Fruit fly (Drosophila melanogaster) whole organism, embryonic: ENCODE results near the gene CG12115.
A peak's percentile ranks its signal among the peaks of the same experiment; 100 is the strongest.

Experiments
- ATbp ChIP-seq: fragments of 200-800 bp; sonication (Bioruptor generic); optimal IDR thresholded peaks from 2 replicates; lab custom pipeline; 2017; ENCODE audit warnings: missing biosample characterization, mild to moderate bottlenecking, missing genetic modification characterization, missing genetic modification reagents
- Adf1 ChIP-seq: fragments of 200-800 bp; sonication (Bioruptor generic); IDR thresholded peaks from 2 replicates; pipeline ENCODE4 v1.3.6; 2022; ENCODE audit warnings: missing biosample characterization, missing genetic modification characterization
- Aef1 ChIP-seq: fragments of 200-800 bp; sonication (Bioruptor generic); IDR thresholded peaks from 3 replicates; pipeline ENCODE4 v1.3.6; 2022; ENCODE audit warnings: missing biosample characterization, missing genetic modification characterization
- Asciz ChIP-seq: fragments of 200-800 bp; sonication (Bioruptor generic); optimal IDR thresholded peaks from 2 replicates; lab custom pipeline; 2017; ENCODE audit warnings: missing biosample characterization, mild to moderate bottlenecking, missing genetic modification characterization, missing genetic modification reagents
- CG10267 ChIP-seq: fragments of 200-800 bp; sonication (Bioruptor generic); optimal IDR thresholded peaks from 2 replicates; lab custom pipeline; 2018; ENCODE audit warnings: missing biosample characterization, mild to moderate bottlenecking, missing genetic modification characterization, moderate library complexity
- CG10274 ChIP-seq: fragments of 200-800 bp; sonication (Bioruptor generic); optimal IDR thresholded peaks from 3 replicates; lab custom pipeline; 2017; ENCODE audit warnings: missing biosample characterization, mild to moderate bottlenecking, missing genetic modification characterization
- CG10959 ChIP-seq: fragments of 200-800 bp; sonication (Bioruptor generic); IDR thresholded peaks from 2 replicates; pipeline ENCODE4 v1.3.6; 2022; ENCODE audit warnings: missing biosample characterization, missing genetic modification characterization
- CG12769 ChIP-seq: fragments of 200-800 bp; sonication (Bioruptor generic); optimal IDR thresholded peaks from 2 replicates; lab custom pipeline; 2019; ENCODE audit warnings: missing biosample characterization, mild to moderate bottlenecking, missing genetic modification characterization, moderate library complexity
- CG15269 ChIP-seq: fragments of 200-800 bp; sonication (Bioruptor generic); optimal IDR thresholded peaks from 2 replicates; lab custom pipeline; 2018; ENCODE audit warnings: missing biosample characterization, mild to moderate bottlenecking, missing genetic modification characterization, moderate library complexity
- CG15696 ChIP-seq: fragments of 200-800 bp; sonication (Bioruptor generic); optimal IDR thresholded peaks from 2 replicates; lab custom pipeline; 2019; ENCODE audit warnings: missing biosample characterization, mild to moderate bottlenecking, missing genetic modification characterization, moderate library complexity
- CG1603 ChIP-seq: fragments of 200-800 bp; sonication (Bioruptor generic); optimal IDR thresholded peaks from 2 replicates; lab custom pipeline; 2019; ENCODE audit warnings: missing biosample characterization, mild to moderate bottlenecking, missing genetic modification characterization, moderate library complexity
- CG16863 ChIP-seq: fragments of 200-800 bp; sonication (Bioruptor generic); optimal IDR thresholded peaks from 3 replicates; lab custom pipeline; 2016; ENCODE audit warnings: missing biosample characterization, missing genetic modification characterization
- CG1832 ChIP-seq: fragments of 200-800 bp; sonication (Bioruptor generic); optimal IDR thresholded peaks from 2 replicates; lab custom pipeline; 2017; ENCODE audit warnings: missing biosample characterization, mild to moderate bottlenecking, missing genetic modification characterization, inconsistent platforms
- CG2875 ChIP-seq: fragments of 200-800 bp; sonication (Bioruptor generic); optimal IDR thresholded peaks from 2 replicates; lab custom pipeline; 2017; ENCODE audit warnings: missing biosample characterization, mild to moderate bottlenecking, missing genetic modification characterization, missing genetic modification reagents
- CG2889 ChIP-seq: fragments of 200-800 bp; sonication (Bioruptor generic); IDR thresholded peaks from 3 replicates; pipeline ENCODE4 v1.3.6; 2022; ENCODE audit warnings: missing biosample characterization, missing genetic modification characterization
- CG31224 ChIP-seq: fragments of 200-800 bp; sonication (Bioruptor generic); IDR thresholded peaks from 2 replicates; pipeline ENCODE4 v1.3.6; 2022; ENCODE audit warnings: missing biosample characterization, missing genetic modification characterization
- CG32767 ChIP-seq: fragments of 200-800 bp; sonication (Bioruptor generic); IDR thresholded peaks from 2 replicates; pipeline ENCODE4 v1.3.6; 2022; ENCODE audit warnings: missing biosample characterization, missing genetic modification characterization
- CG34224 ChIP-seq: fragments of 200-800 bp; sonication (Bioruptor generic); IDR thresholded peaks from 3 replicates; pipeline ENCODE4 v1.3.6; 2022; ENCODE audit warnings: missing biosample characterization, missing genetic modification characterization; ENCODE audit not compliant: partially characterized antibody
- CG34376 ChIP-seq: fragments of 200-800 bp; sonication (Bioruptor generic); optimal IDR thresholded peaks from 2 replicates; lab custom pipeline; 2018; ENCODE audit warnings: missing biosample characterization, mild to moderate bottlenecking, missing genetic modification characterization
- CG3847 ChIP-seq: fragments of 200-800 bp; sonication (Bioruptor generic); IDR thresholded peaks from 2 replicates; pipeline ENCODE4 v1.3.6; 2022; ENCODE audit warnings: missing biosample characterization, missing genetic modification characterization
- CG6683 ChIP-seq: fragments of 200-800 bp; sonication (Bioruptor generic); optimal IDR thresholded peaks from 2 replicates; lab custom pipeline; 2017; ENCODE audit warnings: missing biosample characterization, mild to moderate bottlenecking, missing genetic modification characterization, missing genetic modification reagents
- CG6791 ChIP-seq: fragments of 200-800 bp; sonication (Bioruptor generic); IDR thresholded peaks from 3 replicates; pipeline ENCODE4 v1.3.6; 2022; ENCODE audit warnings: missing biosample characterization, missing genetic modification characterization; ENCODE audit not compliant: partially characterized antibody
- CG7372 ChIP-seq: fragments of 200-800 bp; sonication (Bioruptor generic); IDR thresholded peaks from 2 replicates; pipeline ENCODE4 v1.3.6; 2022; ENCODE audit warnings: missing biosample characterization, missing genetic modification characterization
- CG8944 ChIP-seq: fragments of 200-800 bp; sonication (Bioruptor generic); optimal IDR thresholded peaks from 3 replicates; lab custom pipeline; 2016; ENCODE audit warnings: missing biosample characterization, missing genetic modification characterization
- CG9437 ChIP-seq: fragments of 200-800 bp; sonication (Bioruptor generic); optimal IDR thresholded peaks from 2 replicates; lab custom pipeline; 2018; ENCODE audit warnings: missing biosample characterization, mild to moderate bottlenecking, missing genetic modification characterization
- D19B ChIP-seq: fragments of 200-800 bp; sonication (Bioruptor generic); optimal IDR thresholded peaks from 2 replicates; lab custom pipeline; 2017; ENCODE audit warnings: missing biosample characterization, mild to moderate bottlenecking, missing genetic modification characterization
- Dfd ChIP-seq, 2 experiments: fragments of >200 bp; optimal IDR thresholded peaks; 2 replicates each; lab custom pipeline; 2017; ENCODE audit warnings: missing biosample characterization in 2 of 2, missing genetic modification characterization in 2 of 2
- Dip3 ChIP-seq: fragments of 200-800 bp; sonication (Bioruptor generic); optimal IDR thresholded peaks from 3 replicates; lab custom pipeline; 2016; ENCODE audit warnings: missing biosample characterization, missing genetic modification characterization
- Dll ChIP-seq: fragments of 200-800 bp; sonication (Bioruptor generic); IDR thresholded peaks from 4 replicates; pipeline ENCODE4 v1.3.6; 2022; ENCODE audit warnings: missing biosample characterization, missing genetic modification characterization; ENCODE audit not compliant: partially characterized antibody
- Doc2 ChIP-seq: fragments of 200-800 bp; sonication (Bioruptor generic); IDR thresholded peaks from 2 replicates; pipeline ENCODE4 v1.3.6; 2022; ENCODE audit warnings: missing biosample characterization, missing genetic modification characterization
- H2.0 ChIP-seq: fragments of 200-800 bp; sonication (Bioruptor generic); IDR thresholded peaks from 2 replicates; pipeline ENCODE4 v1.3.6; 2022; ENCODE audit warnings: missing biosample characterization, missing genetic modification characterization
- Hmr ChIP-seq: fragments of 200-800 bp; sonication (Bioruptor generic); optimal IDR thresholded peaks from 3 replicates; lab custom pipeline; 2017; ENCODE audit warnings: mild to moderate bottlenecking, missing biosample characterization, missing genetic modification reagents, missing genetic modification characterization
- Lim3 ChIP-seq: fragments of 200-800 bp; sonication (Bioruptor generic); IDR thresholded peaks from 2 replicates; pipeline ENCODE4 v1.3.6; 2022; ENCODE audit warnings: missing biosample characterization, missing genetic modification characterization
- ab ChIP-seq: fragments of 200-800 bp; sonication (Bioruptor generic); optimal IDR thresholded peaks from 2 replicates; lab custom pipeline; 2016; ENCODE audit warnings: missing biosample characterization, missing genetic modification characterization
- ac ChIP-seq: fragments of 200-800 bp; sonication (Bioruptor generic); optimal IDR thresholded peaks from 3 replicates; lab custom pipeline; 2017; ENCODE audit warnings: missing biosample characterization, mild to moderate bottlenecking, missing genetic modification characterization
- bab2 ChIP-seq: fragments of 200-800 bp; sonication (Bioruptor generic); optimal IDR thresholded peaks from 2 replicates; lab custom pipeline; 2016; ENCODE audit warnings: missing biosample characterization, missing genetic modification characterization
- bigmax ChIP-seq: fragments of 200-800 bp; sonication (Bioruptor generic); optimal IDR thresholded peaks from 2 replicates; lab custom pipeline; 2018; ENCODE audit warnings: missing biosample characterization, mild to moderate bottlenecking, missing genetic modification characterization
- corto ChIP-seq: fragments of 200-800 bp; sonication (Bioruptor generic); optimal IDR thresholded peaks from 2 replicates; lab custom pipeline; 2016; ENCODE audit warnings: missing biosample characterization, mild to moderate bottlenecking, missing genetic modification characterization, moderate library complexity
- crol ChIP-seq: fragments of 200-800 bp; sonication (Bioruptor generic); IDR thresholded peaks from 2 replicates; pipeline ENCODE4 v1.3.6; 2022; ENCODE audit warnings: missing biosample characterization, missing genetic modification characterization
- cwo ChIP-seq: fragments of 200-800 bp; sonication (Bioruptor generic); optimal IDR thresholded peaks from 3 replicates; lab custom pipeline; 2017; ENCODE audit warnings: missing biosample characterization, missing genetic modification characterization, mild to moderate bottlenecking, moderate library complexity, missing genetic modification reagents
- dan ChIP-seq: fragments of 200-800 bp; sonication (Bioruptor generic); IDR thresholded peaks from 2 replicates; pipeline ENCODE4 v1.3.6; 2022; ENCODE audit warnings: missing biosample characterization, missing genetic modification characterization
- dati ChIP-seq: fragments of 200-800 bp; sonication (Bioruptor generic); IDR thresholded peaks from 2 replicates; pipeline ENCODE4 v1.3.6; 2022; ENCODE audit warnings: missing biosample characterization, missing genetic modification characterization
- fd102C ChIP-seq: fragments of 200-800 bp; sonication (Bioruptor generic); optimal IDR thresholded peaks from 2 replicates; lab custom pipeline; 2018; ENCODE audit warnings: missing biosample characterization, mild to moderate bottlenecking, missing genetic modification characterization, moderate library complexity
- fd96Cb ChIP-seq: fragments of 200-800 bp; sonication (Bioruptor generic); optimal IDR thresholded peaks from 2 replicates; lab custom pipeline; 2018; ENCODE audit warnings: missing biosample characterization, mild to moderate bottlenecking, missing genetic modification characterization, moderate library complexity
- lilli ChIP-seq: fragments of 200-800 bp; sonication (Bioruptor generic); optimal IDR thresholded peaks from 3 replicates; lab custom pipeline; 2016; ENCODE audit warnings: missing biosample characterization, missing genetic modification characterization
- nerfin-2 ChIP-seq: fragments of 200-800 bp; sonication (Bioruptor generic); IDR thresholded peaks from 2 replicates; pipeline ENCODE4 v1.3.6; 2022; ENCODE audit warnings: missing biosample characterization, missing genetic modification characterization; ENCODE audit not compliant: partially characterized antibody
- psq ChIP-seq: fragments of 200-800 bp; sonication (Bioruptor generic); optimal IDR thresholded peaks from 2 replicates; lab custom pipeline; 2017; ENCODE audit warnings: missing biosample characterization, missing genetic modification characterization
- pzg ChIP-seq: fragments of 200-800 bp; sonication (Bioruptor generic); optimal IDR thresholded peaks from 3 replicates; lab custom pipeline; 2018; ENCODE audit warnings: missing biosample characterization, mild to moderate bottlenecking, missing genetic modification characterization, moderate library complexity
- run ChIP-seq: fragments of 200-800 bp; sonication (Bioruptor generic); optimal IDR thresholded peaks from 3 replicates; lab custom pipeline; 2018; ENCODE audit warnings: missing biosample characterization, mild to moderate bottlenecking, missing genetic modification characterization
- sisA ChIP-seq: fragments of 200-800 bp; sonication (Bioruptor generic); IDR thresholded peaks from 2 replicates; pipeline ENCODE4 v1.3.6; 2022; ENCODE audit warnings: missing biosample characterization, missing genetic modification characterization
- twi ChIP-seq: fragments of 200-800 bp; optimal IDR thresholded peaks from 2 replicates; lab custom pipeline; 2019; ENCODE audit warnings: missing biosample characterization, mild to moderate bottlenecking, missing genetic modification characterization, moderate library complexity

The CG12115 gene

DNA sequence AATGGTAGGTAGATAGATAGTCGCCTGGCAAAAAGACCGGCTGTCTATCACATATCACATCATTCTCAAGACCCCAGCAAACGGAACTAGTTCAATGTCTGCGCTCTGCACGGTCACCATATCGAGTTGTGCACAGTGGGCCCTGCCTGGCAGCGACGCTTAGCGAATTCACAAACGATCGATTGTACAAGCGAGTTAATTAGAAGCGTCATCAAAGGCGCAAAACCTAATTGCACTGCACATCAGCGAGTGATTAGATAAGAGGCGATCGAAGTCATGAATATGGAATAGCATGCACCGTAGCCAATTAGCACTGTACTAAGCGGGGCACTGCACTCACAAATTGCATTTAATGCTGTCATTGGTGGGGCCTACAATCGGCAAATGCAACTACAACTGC, 30.0 kb upstream of the CG12115 start (continued):
- no peak for TF ChIP-seq CG12769 (tag; lab: Kevin White, UChicago)
- TF ChIP-seq fd96Cb (tag; lab: Kevin White, UChicago), result peak; percentile 35
- no peak for TF ChIP-seq corto (GFP tag; lab: Kevin White, UChicago)
- TF ChIP-seq run (tag; lab: Kevin White, UChicago), result no peak
- no peak for TF ChIP-seq lilli (GFP tag; lab: Kevin White, UChicago)
- TF ChIP-seq bab2 (GFP tag; lab: Kevin White, UChicago), result peak; percentile 13
- TF ChIP-seq ab (GFP tag; lab: Kevin White, UChicago), result no peak
- no peak for TF ChIP-seq D19B
- TF ChIP-seq CG2889 (GFP tag; lab: Robert Waterston, UW), result no peak
- TF ChIP-seq Aef1, result 0 out of 3 replicates have a peak, but pooled peaks have one; percentile 11
- TF ChIP-seq Adf1 (GFP tag; lab: Robert Waterston, UW), result no peak
- TF ChIP-seq Asciz (GFP tag; lab: Kevin White, UChicago), result no peak
- no peak for TF ChIP-seq ATbp (GFP tag; lab: Kevin White, UChicago)
- TF ChIP-seq CG10959 (GFP tag; lab: Robert Waterston, UW), result no peak; the same call in 1 of the 2 replicates
- TF ChIP-seq CG6683, result no peak
- TF ChIP-seq sisA (GFP tag; lab: Robert Waterston, UW), result 0 out of 2 replicates have a peak, but pooled peaks have one; percentile 4
- TF ChIP-seq Lim3 (GFP tag; lab: Robert Waterston, UW), result no peak
- TF ChIP-seq nerfin-2 (GFP tag; lab: Robert Waterston, UW), result no peak
- TF ChIP-seq dan (GFP tag; lab: Robert Waterston, UW), result no peak
- TF ChIP-seq psq (GFP tag; lab: Kevin White, UChicago), result no peak
- TF ChIP-seq pzg, result no peak
- TF ChIP-seq CG15696 (tag; lab: Kevin White, UChicago), result no peak
- no peak for TF ChIP-seq Dfd (GFP tag; optimal IDR thresholded peaks at IDR 0.05; lab: Kevin White, UChicago)
- no peak for TF ChIP-seq bigmax (GFP tag; lab: Kevin White, UChicago)
- no peak for TF ChIP-seq CG6791 (GFP tag; lab: Robert Waterston, UW)
- no peak for TF ChIP-seq fd102C (GFP tag; lab: Kevin White, UChicago)
- TF ChIP-seq CG16863, result peak; percentile 2
- no peak for TF ChIP-seq Dip3 (GFP tag; lab: Kevin White, UChicago)
- no peak; the same call in 1 of the 2 replicates for TF ChIP-seq CG32767 (GFP tag; lab: Robert Waterston, UW)
- TF ChIP-seq CG1603 (tag; lab: Kevin White, UChicago), result peak; percentile 64
- TF ChIP-seq Hmr, result no peak
- TF ChIP-seq CG7372 (GFP tag; lab: Robert Waterston, UW), result no peak
- no peak for TF ChIP-seq CG2875 (GFP tag; lab: Kevin White, UChicago)
- TF ChIP-seq ac (GFP tag; lab: Kevin White, UChicago), result no peak
- TF ChIP-seq twi, result no peak
- TF ChIP-seq cwo, result no peak
- TF ChIP-seq H2.0, result no peak
- TF ChIP-seq Dll (GFP tag; lab: Robert Waterston, UW), result no peak
- no peak for TF ChIP-seq CG3847 (GFP tag; lab: Robert Waterston, UW)
- TF ChIP-seq CG34376 (GFP tag; lab: Kevin White, UChicago), result no peak
- no peak for TF ChIP-seq CG8944 (GFP tag; lab: Kevin White, UChicago)
- TF ChIP-seq CG10274 (GFP tag; lab: Kevin White, UChicago), result no peak
- no peak for TF ChIP-seq CG34224 (GFP tag; lab: Robert Waterston, UW)
- no peak for TF ChIP-seq CG1832
- no peak for TF ChIP-seq CG9437 (GFP tag; lab: Kevin White, UChicago)
- no peak for TF ChIP-seq CG15269 (tag; lab: Kevin White, UChicago)
- TF ChIP-seq CG31224 (GFP tag; lab: Robert Waterston, UW), result no peak
- no peak for TF ChIP-seq crol (GFP tag; lab: Robert Waterston, UW)
- no peak for TF ChIP-seq dati
- no peak for TF ChIP-seq CG10267 (tag; lab: Kevin White, UChicago)
- no peak for TF ChIP-seq Doc2
